Worm (Caenorhabditis elegans): Measurements from ENCODE around the gene lst-4.

lst-4 gene

DNA sequence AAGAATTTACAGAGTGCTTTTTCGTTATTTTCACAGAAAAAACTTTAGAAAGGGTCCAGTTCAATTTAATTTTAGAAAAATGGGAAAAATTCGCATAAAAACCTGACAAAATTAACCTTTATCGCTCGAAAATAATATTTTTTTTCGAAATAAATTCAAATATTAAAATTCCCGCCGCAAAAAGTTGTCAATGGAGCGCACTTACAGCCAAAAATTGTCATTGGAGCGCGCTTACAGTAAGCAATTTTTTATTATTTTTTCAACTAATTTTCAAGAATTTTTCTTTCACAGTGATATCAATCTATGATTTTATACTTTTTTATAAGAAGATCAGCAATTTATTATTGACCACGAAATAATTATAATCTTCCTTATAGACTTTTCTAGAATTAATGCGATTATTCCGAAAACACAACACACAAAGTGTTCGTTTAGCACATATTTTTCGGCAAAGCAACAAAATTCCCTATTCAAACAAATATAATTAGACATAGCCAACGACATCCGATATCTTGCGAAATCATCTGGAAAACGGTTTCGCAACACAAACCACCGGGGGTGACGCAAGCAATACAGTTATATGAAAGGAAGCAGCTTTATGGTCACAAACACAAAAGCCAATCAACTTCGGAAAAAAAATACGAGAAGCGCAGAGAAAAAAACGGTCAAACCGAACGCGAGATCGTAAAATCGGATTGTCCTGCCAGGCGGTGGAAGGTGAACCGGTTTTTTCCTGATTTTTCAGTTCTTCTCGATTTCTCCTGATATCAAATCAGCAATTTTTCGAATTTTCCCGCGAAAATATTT, 728 bp upstream of the lst-4 start (continued):
- TF ChIP-seq ceh-58 (GFP tag; IDR thresholded peaks at IDR 0.05) (no peak), dpl-1 (GFP tag; optimal IDR thresholded peaks at IDR 0.05) (peak; percentile 73), unc-62 (GFP tag; optimal IDR thresholded peaks at IDR 0.05) (no peak), aptf-2 (GFP tag; conservative IDR thresholded peaks at IDR 0.05) (no peak), D2030.7 (GFP tag; IDR thresholded peaks at IDR 0.05) (peak; percentile 22; the same call in 1 of the 2 replicates), F49E8.2 (tag; optimal IDR thresholded peaks at IDR 0.05; ENCODE audit: insufficient read depth) (peak; percentile 15), snpc-1.3 (tag; optimal IDR thresholded peaks at IDR 0.05; ENCODE audit: insufficient read depth) (peak; percentile 70), F55B11.4 (tag; optimal IDR thresholded peaks at IDR 0.05; ENCODE audit: borderline replicate concordance, insufficient read depth) (no peak), tbx-9 (tag; optimal IDR thresholded peaks at IDR 0.05; ENCODE audit: borderline replicate concordance) (no peak), attf-6 (GFP tag; IDR thresholded peaks at IDR 0.05) (peak; percentile 87), K12H6.12 (tag; optimal IDR thresholded peaks at IDR 0.05) (no peak), mel-28 (tag; optimal IDR thresholded peaks at IDR 0.05; ENCODE audit: borderline replicate concordance) (no peak), attf-5 (GFP tag; optimal IDR thresholded peaks at IDR 0.05) (no peak), hmg-20 (GFP tag; IDR thresholded peaks at IDR 0.05) (no peak), somi-1 (GFP tag; optimal IDR thresholded peaks at IDR 0.05) (no peak), B0019.2 (GFP tag; conservative IDR thresholded peaks at IDR 0.05) (no peak), Y53F4B.3 (GFP tag; IDR thresholded peaks at IDR 0.05) (no peak), madf-10 (tag; optimal IDR thresholded peaks at IDR 0.05) (no peak), lsy-27 (tag; optimal IDR thresholded peaks at IDR 0.05; ENCODE audit: borderline replicate concordance, insufficient read depth) (no peak), ztf-26 (tag; optimal IDR thresholded peaks at IDR 0.05) (no peak), Y95B8A.8 (GFP tag; IDR thresholded peaks at IDR 0.05) (no peak), snpc-3.4 (tag; optimal IDR thresholded peaks at IDR 0.05) (peak; percentile 60), B0336.3 (GFP tag; IDR thresholded peaks at IDR 0.05) (no peak), C17E4.6 (GFP tag; IDR thresholded peaks at IDR 0.05) (no peak), lin-54 (GFP tag; optimal IDR thresholded peaks at IDR 0.05) (peak; percentile 70), F10E7.11 (tag; optimal IDR thresholded peaks at IDR 0.05) (no peak)

DNA sequence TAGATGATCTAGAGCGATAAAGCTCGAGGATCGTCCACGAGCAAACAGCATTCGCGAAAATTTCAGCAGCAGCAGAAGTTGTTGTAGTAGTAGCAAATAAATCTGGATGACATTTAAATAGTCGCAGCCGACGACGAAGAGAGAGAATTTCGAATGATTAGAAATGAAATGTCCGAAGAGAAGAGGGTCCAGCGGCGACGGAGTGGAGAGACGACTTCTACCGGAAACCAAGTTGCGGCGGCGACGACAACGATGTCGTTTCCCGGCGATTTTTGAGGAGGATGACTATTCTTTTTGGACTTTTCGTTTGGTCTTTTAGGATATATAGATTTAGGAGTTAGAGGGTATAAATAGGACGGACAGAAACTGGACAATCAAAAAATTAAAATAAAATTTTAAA, 3.3 kb downstream of the lst-4 start:
- no peak for TF ChIP-seq B0035.1 (tag; optimal IDR thresholded peaks at IDR 0.05)
- TF ChIP-seq cebp-2 (GFP tag; IDR thresholded peaks at IDR 0.05), result 0 out of 2 replicates have a peak, but pooled peaks have one; percentile 50

DNA sequence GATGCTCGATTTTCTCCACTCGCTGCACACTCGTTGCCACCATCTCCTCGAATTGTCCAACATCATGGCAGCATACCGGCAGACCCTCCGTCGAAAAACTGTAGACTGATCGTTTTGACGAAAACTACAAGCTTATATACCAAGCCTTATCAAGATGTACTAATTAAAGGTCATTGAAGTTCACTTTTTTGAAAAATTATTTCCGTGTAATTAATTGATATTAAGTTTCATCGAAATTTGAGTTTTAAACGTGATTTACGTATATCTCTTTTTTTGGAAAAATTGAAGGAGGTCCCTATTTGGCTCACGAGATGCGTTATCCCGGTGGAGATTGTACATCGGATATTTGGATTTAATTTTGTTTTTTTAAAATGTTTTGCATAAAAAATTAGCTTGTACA, 9.0 kb downstream of the lst-4 start, which contains the start of gene Y37A1B.4:
TSS of gene Y37A1B.4 (minus strand) at position 101 of the 400 bp plus-strand sequence.
- TF ChIP-seq snpc-4 (GFP tag; optimal IDR thresholded peaks at IDR 0.05), result no peak
- peak in 1 of 4 experiments; percentile 74 for TF ChIP-seq snpc-4 (tag; optimal IDR thresholded peaks at IDR 0.05)
- no peak for TF ChIP-seq mxl-1 (tag; optimal IDR thresholded peaks at IDR 0.05)
- peak; percentile 23; the same call in 1 of the 2 replicates for TF ChIP-seq madf-6 (GFP tag; IDR thresholded peaks at IDR 0.05)

DNA sequence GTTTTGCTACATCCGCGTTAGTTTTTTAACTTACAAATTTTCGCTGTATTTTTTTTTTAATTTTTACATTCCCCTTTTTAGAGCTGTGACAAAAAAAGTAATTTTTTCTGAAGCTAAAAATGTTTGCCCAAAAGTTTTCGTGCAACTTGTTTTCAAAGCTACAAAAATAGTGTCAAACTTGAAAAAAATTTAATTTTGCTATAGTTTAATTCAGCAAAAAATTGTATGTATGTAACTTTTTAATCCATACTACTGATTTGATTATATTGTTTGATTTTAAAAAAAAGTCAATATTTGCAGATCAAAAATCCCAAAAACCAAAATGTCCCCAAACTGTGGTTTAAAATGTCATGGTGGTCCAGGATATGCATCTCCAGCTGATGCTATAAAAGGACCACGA, 18.8 kb downstream of the lst-4 start, which contains the start of gene semo-1:
TSS of gene semo-1 (plus strand) at position 301 of the 400 bp plus-strand sequence.
- no peak for TF ChIP-seq rec-8 (tag; optimal IDR thresholded peaks at IDR 0.05)
- no peak for TF ChIP-seq ceh-79 (tag; optimal IDR thresholded peaks at IDR 0.05)
- no peak for TF ChIP-seq repo-1 (tag; optimal IDR thresholded peaks at IDR 0.05)
- TF ChIP-seq xnd-1 (tag; optimal IDR thresholded peaks at IDR 0.05), result no peak
- no peak for TF ChIP-seq B0336.3 (GFP tag; IDR thresholded peaks at IDR 0.05)
- no peak for TF ChIP-seq hmg-20 (GFP tag; IDR thresholded peaks at IDR 0.05)
- no peak for TF ChIP-seq B0019.2 (GFP tag; conservative IDR thresholded peaks at IDR 0.05)
- no peak for TF ChIP-seq somi-1 (GFP tag; optimal IDR thresholded peaks at IDR 0.05)

Data from whole organism, young adult.